Fruit fly (Drosophila melanogaster): ENCODE data around the gene Tango4.

Tango4 gene

DNA sequence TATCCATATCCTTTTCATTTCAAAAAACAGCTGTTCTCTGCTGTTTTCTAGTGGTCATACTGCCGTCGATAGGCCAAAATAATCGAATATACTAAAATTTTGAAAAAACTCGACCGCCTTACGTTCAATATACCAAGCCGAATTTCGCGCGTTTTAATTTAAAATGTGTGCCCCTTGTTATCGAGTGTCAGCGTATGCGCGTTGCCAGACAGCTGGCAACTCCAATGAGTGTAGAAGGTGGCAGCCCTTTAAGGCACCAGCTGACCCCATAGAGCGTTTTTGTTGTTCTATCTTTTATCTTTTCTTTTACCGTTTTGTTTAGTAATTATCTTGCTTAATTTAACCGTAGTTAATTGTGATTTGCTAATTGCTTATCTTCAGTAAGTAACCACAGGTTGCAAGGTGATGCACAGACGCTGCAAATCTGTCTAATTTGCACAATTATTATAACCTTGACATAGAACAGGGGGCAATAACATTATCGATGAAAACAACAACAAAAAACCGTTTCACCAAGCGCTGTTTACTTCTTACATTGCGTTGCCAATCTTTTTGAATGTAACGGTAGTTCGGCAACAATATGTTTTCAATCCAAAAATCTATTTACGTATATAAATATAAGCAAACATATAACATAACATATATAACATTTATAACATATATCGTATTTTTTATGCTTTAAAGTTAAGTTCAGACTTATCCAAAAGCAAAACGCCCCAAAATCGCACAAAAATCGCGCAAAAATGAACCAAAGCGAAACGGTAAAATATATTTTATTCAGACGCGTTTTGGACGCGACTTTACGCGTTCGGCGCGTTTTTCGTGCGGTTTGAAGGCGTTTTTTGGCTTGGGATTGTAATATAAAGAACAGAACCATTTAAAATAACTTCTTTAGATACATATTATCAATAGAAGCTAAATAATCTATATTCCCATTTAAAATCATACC is 8.4 kb upstream of the Tango4 start, which contains the start of the genes CG1492 and regucalcin (continued):
- peak; percentile 22; the same call in 1 of the 2 replicates for TF ChIP-seq Rfx (GFP tag; IDR thresholded peaks at IDR 0.05)
- TF ChIP-seq CG9215 (GFP tag; IDR thresholded peaks at IDR 0.05) = no peak
- TF ChIP-seq Lhr (GFP tag; optimal IDR thresholded peaks at IDR 0.05) = peak; percentile 10
- no peak for TF ChIP-seq HLHmδ (GFP tag; optimal IDR thresholded peaks at IDR 0.05)
- peak; percentile 41 for TF ChIP-seq gfzf (GFP tag; optimal IDR thresholded peaks at IDR 0.05)
- no peak for TF ChIP-seq CG1602 (GFP tag; optimal IDR thresholded peaks at IDR 0.05)
- no peak for TF ChIP-seq CG13894 (tag; optimal IDR thresholded peaks at IDR 0.05)
- TF ChIP-seq CG42726 (GFP tag; IDR thresholded peaks at IDR 0.05; ENCODE audit: partially characterized antibody) = no peak
- TF ChIP-seq CG15514 (GFP tag; optimal IDR thresholded peaks at IDR 0.05) = peak; percentile 59
- TF ChIP-seq chinmo (GFP tag; IDR thresholded peaks at IDR 0.05; ENCODE audit: partially characterized antibody) = 0 out of 4 replicates have a peak, but pooled peaks have one; percentile 42
- peak; percentile 19; the same call in 1 of the 3 replicates for TF ChIP-seq row (GFP tag; IDR thresholded peaks at IDR 0.05)
- no peak for TF ChIP-seq B-H2 (GFP tag; optimal IDR thresholded peaks at IDR 0.05)
- TF ChIP-seq zfh1 (GFP tag; IDR thresholded peaks at IDR 0.05) = no peak
- no peak for TF ChIP-seq salm (tag; optimal IDR thresholded peaks at IDR 0.05)
- TF ChIP-seq Oli (tag; optimal IDR thresholded peaks at IDR 0.05) = no peak
- TF ChIP-seq CG3838 (GFP tag; optimal IDR thresholded peaks at IDR 0.05) = no peak
- TF ChIP-seq sens (GFP tag) = peak; percentile 7
- TF ChIP-seq hbn (GFP tag; IDR thresholded peaks at IDR 0.05; ENCODE audit: partially characterized antibody) = 0 out of 2 replicates have a peak, but pooled peaks have one; percentile 22
- no peak for TF ChIP-seq CG16815 (GFP tag; optimal IDR thresholded peaks at IDR 0.05)
- no peak for TF ChIP-seq wdn (GFP tag; IDR thresholded peaks at IDR 0.05)
- peak; percentile 59 for TF ChIP-seq CG13287 (GFP tag; IDR thresholded peaks at IDR 0.05; ENCODE audit: partially characterized antibody)
- peak; percentile 61 for TF ChIP-seq Med (GFP tag)
- peak; percentile 28 for TF ChIP-seq phol (tag; optimal IDR thresholded peaks at IDR 0.05)
- TF ChIP-seq CG17802 (tag; optimal IDR thresholded peaks at IDR 0.05) = no peak
- TF ChIP-seq CG6175 (GFP tag; IDR thresholded peaks at IDR 0.05) = no peak
- TF ChIP-seq Atf-2 (GFP tag; optimal IDR thresholded peaks at IDR 0.05) = no peak
- no peak for TF ChIP-seq lbe (GFP tag; optimal IDR thresholded peaks at IDR 0.05)
- no peak for TF ChIP-seq danr (GFP tag; IDR thresholded peaks at IDR 0.05)
- TF ChIP-seq CoRest (tag; optimal IDR thresholded peaks at IDR 0.05) = no peak
- TF ChIP-seq unpg (GFP tag; optimal IDR thresholded peaks at IDR 0.05) = no peak
- no peak for TF ChIP-seq CG11504 (tag; optimal IDR thresholded peaks at IDR 0.05)
- TF ChIP-seq ac (GFP tag; optimal IDR thresholded peaks at IDR 0.05) = no peak
- TF ChIP-seq ems (GFP tag; optimal IDR thresholded peaks at IDR 0.05) = no peak
- no peak for TF ChIP-seq pb (GFP tag; optimal IDR thresholded peaks at IDR 0.05)
- TF ChIP-seq tin (GFP tag; optimal IDR thresholded peaks at IDR 0.05) = no peak
- TF ChIP-seq trh (GFP tag; optimal IDR thresholded peaks at IDR 0.05) = no peak
- TF ChIP-seq ara (GFP tag; IDR thresholded peaks at IDR 0.05) = no peak
- TF ChIP-seq CG14710 (tag; optimal IDR thresholded peaks at IDR 0.05) = peak; percentile 47
- TF ChIP-seq CG8290 (GFP tag; optimal IDR thresholded peaks at IDR 0.05) = peak; percentile 32
- peak in 1 of 2 experiments; percentile 14 for TF ChIP-seq CG8290 (tag; optimal IDR thresholded peaks at IDR 0.05)
- TF ChIP-seq Hr39 (optimal IDR thresholded peaks at IDR 0.05) = no peak
- no peak for TF ChIP-seq stc (GFP tag; IDR thresholded peaks at IDR 0.05)
- peak; percentile 49; the same call in 2 of the 3 replicates for TF ChIP-seq knrl (GFP tag; IDR thresholded peaks at IDR 0.05; ENCODE audit: partially characterized antibody)
- TF ChIP-seq ash1 (GFP tag; optimal IDR thresholded peaks at IDR 0.05) = no peak
- TF ChIP-seq MBD-R2 (GFP tag; IDR thresholded peaks at IDR 0.05) = peak; percentile 50; the same call in 1 of the 2 replicates
- TF ChIP-seq amos (GFP tag; IDR thresholded peaks at IDR 0.05; ENCODE audit: partially characterized antibody) = peak; percentile 45; the same call in 1 of the 2 replicates
- no peak for TF ChIP-seq CG17328 (GFP tag; IDR thresholded peaks at IDR 0.05)
- no peak for TF ChIP-seq lab (GFP tag; optimal IDR thresholded peaks at IDR 0.05)
- TF ChIP-seq pnt (GFP tag; optimal IDR thresholded peaks at IDR 0.05) = no peak

Measured in whole organism, embryonic.